Fruit fly (Drosophila melanogaster): ENCODE results near the gene shop.

dm6 chrX:18868142-18868541 lies 19.8 kb upstream of the shop start:
- TF ChIP-seq CG11504 (tag; optimal IDR thresholded peaks at IDR 0.05): no peak
- no peak for TF ChIP-seq Atf6 (GFP tag; IDR thresholded peaks at IDR 0.05)
- no peak for TF ChIP-seq trh (GFP tag; optimal IDR thresholded peaks at IDR 0.05)
- TF ChIP-seq CG12071 (GFP tag; optimal IDR thresholded peaks at IDR 0.05): no peak
- no peak for TF ChIP-seq Deaf1 (tag; optimal IDR thresholded peaks at IDR 0.05)
- TF ChIP-seq Dbx (GFP tag; IDR thresholded peaks at IDR 0.05): no peak
- no peak for TF ChIP-seq cas (GFP tag; IDR thresholded peaks at IDR 0.05)
- no peak for TF ChIP-seq CG7928 (GFP tag; optimal IDR thresholded peaks at IDR 0.05)
- no peak for TF ChIP-seq fd96Cb (tag; optimal IDR thresholded peaks at IDR 0.05)
- no peak for TF ChIP-seq h (optimal IDR thresholded peaks at IDR 0.05)
